Fruit fly (Drosophila melanogaster): Measurements from ENCODE around the gene Syn.

Gene Syn

dm6 chr3R:10265552-10266137, 75.2 kb downstream of the Syn start (continued):
- TF ChIP-seq CG6175 (GFP tag; IDR thresholded peaks at IDR 0.05) (no peak), az2 (GFP tag; optimal IDR thresholded peaks at IDR 0.05) (peak; percentile 45), CoRest (tag; optimal IDR thresholded peaks at IDR 0.05) (peak; percentile 57), Oli (tag; optimal IDR thresholded peaks at IDR 0.05) (peak; percentile 47), ttk (GFP tag; IDR thresholded peaks at IDR 0.05) (peak; percentile 47; the same call in 1 of the 2 replicates), stwl (tag; optimal IDR thresholded peaks at IDR 0.05) (no peak), CG34422 (GFP tag; IDR thresholded peaks at IDR 0.05) (no peak; the same call in 2 of the 3 replicates), Asciz (GFP tag; optimal IDR thresholded peaks at IDR 0.05) (no peak), Hr3 (GFP tag; optimal IDR thresholded peaks at IDR 0.05) (peak; percentile 29), zfh1 (GFP tag; IDR thresholded peaks at IDR 0.05) (no peak), unc-4 (GFP tag; IDR thresholded peaks at IDR 0.05; ENCODE audit: partially characterized antibody) (no peak), Fer3 (tag; optimal IDR thresholded peaks at IDR 0.05) (peak; percentile 44), NfI (GFP tag; optimal IDR thresholded peaks at IDR 0.05) (peak; percentile 37), CG11398 (GFP tag; optimal IDR thresholded peaks at IDR 0.05) (no peak), CrebB (tag; optimal IDR thresholded peaks at IDR 0.05) (no peak), Usf (GFP tag; optimal IDR thresholded peaks at IDR 0.05) (peak; percentile 29), CG12104 (GFP tag; optimal IDR thresholded peaks at IDR 0.05) (peak; percentile 4), pros (GFP tag; optimal IDR thresholded peaks at IDR 0.05) (no peak), CG14965 (GFP tag; optimal IDR thresholded peaks at IDR 0.05; ENCODE audit: borderline replicate concordance) (no peak), wor (GFP tag; IDR thresholded peaks at IDR 0.05) (peak; percentile 15; the same call in 1 of the 2 replicates), twi (tag; optimal IDR thresholded peaks at IDR 0.05) (no peak), chif (GFP tag; optimal IDR thresholded peaks at IDR 0.05) (peak in 1 of 2 experiments; percentile 7), Ada2b (GFP tag; IDR thresholded peaks at IDR 0.05) (peak; percentile 34), mam (GFP tag; optimal IDR thresholded peaks at IDR 0.05) (peak; percentile 66), Lim3 (GFP tag; IDR thresholded peaks at IDR 0.05) (no peak; the same call in 1 of the 2 replicates), CkIIα-i1 (GFP tag; IDR thresholded peaks at IDR 0.05) (no peak), bcd (GFP tag; optimal IDR thresholded peaks at IDR 0.05) (peak; percentile 65), ara (GFP tag; IDR thresholded peaks at IDR 0.05) (no peak), bab2 (GFP tag; optimal IDR thresholded peaks at IDR 0.05) (peak; percentile 18), CG11456 (GFP tag; IDR thresholded peaks at IDR 0.05) (peak; percentile 52; the same call in 1 of the 3 replicates), CG31441 (GFP tag; IDR thresholded peaks at IDR 0.05) (peak; percentile 58), CG30403 (GFP tag; optimal IDR thresholded peaks at IDR 0.05) (peak; percentile 62), zen2 (GFP tag; IDR thresholded peaks at IDR 0.05; ENCODE audit: partially characterized antibody) (no peak), unpg (GFP tag; optimal IDR thresholded peaks at IDR 0.05) (peak; percentile 31), NC2α (GFP tag; optimal IDR thresholded peaks at IDR 0.05) (no peak), CG2875 (GFP tag; optimal IDR thresholded peaks at IDR 0.05) (no peak), CG2116 (GFP tag; optimal IDR thresholded peaks at IDR 0.05) (peak; percentile 7), CG1602 (GFP tag; optimal IDR thresholded peaks at IDR 0.05) (no peak), klu (GFP tag; IDR thresholded peaks at IDR 0.05) (peak; percentile 57), CG14050 (GFP tag; IDR thresholded peaks at IDR 0.05) (no peak; the same call in 2 of the 3 replicates), sens-2 (GFP tag; IDR thresholded peaks at IDR 0.05) (no peak), Gsc (GFP tag; IDR thresholded peaks at IDR 0.05) (no peak), CG2129 (GFP tag; IDR thresholded peaks at IDR 0.05; ENCODE audit: partially characterized antibody) (no peak), caup (GFP tag; optimal IDR thresholded peaks at IDR 0.05; ENCODE audit: severe bottlenecking) (peak; percentile 39), pzg (GFP tag; optimal IDR thresholded peaks at IDR 0.05) (no peak), CG14710 (tag; optimal IDR thresholded peaks at IDR 0.05) (no peak), zen (tag; optimal IDR thresholded peaks at IDR 0.05) (peak; percentile 27), CG30020 (tag; optimal IDR thresholded peaks at IDR 0.05) (no peak), cg (GFP tag; optimal IDR thresholded peaks at IDR 0.05) (peak; percentile 35), ewg (GFP tag; optimal IDR thresholded peaks at IDR 0.05) (peak; percentile 5)

All from whole organism, embryonic.